Worm (Caenorhabditis elegans) whole organism, late embryonic: ENCODE data around the gene F52G3.7.

Source experiments
- elt-2 ChIP-seq: sonication (generic microtip); optimal IDR thresholded peaks from 2 replicates; lab custom pipeline; 2016; ENCODE audit warnings: missing genetic modification reagents, missing genetic modification characterization, missing compliant biosample characterization
- hlh-13 ChIP-seq: fragments of 200-800 bp; sonication (Bioruptor generic); optimal IDR thresholded peaks from 2 replicates; lab custom pipeline; 2018; ENCODE audit warnings: mild to moderate bottlenecking, missing genetic modification characterization, missing compliant biosample characterization
- pha-2 ChIP-seq: sonication (generic microtip); optimal IDR thresholded peaks from 2 replicates; lab custom pipeline; 2017; ENCODE audit warnings: mild to moderate bottlenecking, missing genetic modification characterization, missing compliant biosample characterization

DNA sequence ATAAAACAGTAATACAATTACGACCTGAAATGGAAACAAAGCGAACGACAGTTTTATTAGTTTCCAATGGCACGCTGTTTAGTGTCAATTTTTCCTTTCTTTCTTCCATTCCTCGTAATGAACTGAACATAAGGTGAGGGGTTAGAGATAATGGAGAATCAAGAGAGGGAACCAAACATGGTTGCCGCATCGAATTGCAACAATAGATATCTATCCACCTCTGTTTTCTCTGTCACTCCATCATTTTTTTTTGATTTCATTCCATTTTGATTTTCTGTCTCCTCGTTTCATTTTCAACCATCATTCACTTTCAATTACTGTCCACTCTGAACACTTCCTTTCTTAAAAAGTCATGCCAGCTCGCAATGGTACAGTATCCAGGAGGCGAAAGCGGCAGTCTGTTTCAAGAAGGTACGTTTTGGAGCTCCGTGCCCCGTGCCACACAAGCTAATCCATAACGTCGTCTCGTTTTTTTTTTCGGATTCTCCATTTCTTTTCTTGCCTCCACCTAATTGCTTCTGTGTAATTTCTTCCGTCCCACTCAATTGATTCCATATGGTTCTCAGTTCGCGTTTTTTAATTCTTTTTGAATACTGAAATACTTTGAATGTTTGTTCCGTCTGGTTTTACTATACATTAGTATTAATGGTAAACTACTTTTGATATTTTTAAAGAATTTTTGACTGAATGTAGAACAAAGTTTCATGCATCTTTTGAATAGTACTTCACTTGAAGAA is 31.6 kb downstream of the F52G3.7 start:
- TF ChIP-seq hlh-13 (GFP tag; lab: Kevin White, UChicago): no peak
- no peak for TF ChIP-seq pha-2
- TF ChIP-seq elt-2 (tag; lab: Kevin White, UChicago): no peak
